Fruit fly (Drosophila melanogaster) Kc167 (cell line): ENCODE data around the gene CG10959.

Source experiments
- Myc ChIP-seq: fragments of >200 bp; optimal IDR thresholded peaks from 2 replicates; lab custom pipeline; 2017; ENCODE audit warnings: missing external identifiers
- Sin3A ChIP-seq: fragments of >200 bp; optimal IDR thresholded peaks from 2 replicates; lab custom pipeline; 2018; ENCODE audit warnings: missing external identifiers
- h ChIP-seq: fragments of >200 bp; optimal IDR thresholded peaks from 3 replicates; lab custom pipeline; 2018; ENCODE audit warnings: missing external identifiers
- insv ChIP-seq: fragments of >200 bp; optimal IDR thresholded peaks from 3 replicates; lab custom pipeline; 2018; ENCODE audit warnings: missing external identifiers
- psq ChIP-seq: fragments of >200 bp; optimal IDR thresholded peaks from 2 replicates; lab custom pipeline; 2017; ENCODE audit warnings: missing external identifiers
- ttk ChIP-seq: sonication (Bioruptor generic); optimal IDR thresholded peaks from 2 replicates; lab custom pipeline; 2017; ENCODE audit warnings: missing external identifiers

The CG10959 gene

dm6 chrX:8148556-8148955, at the start of gene CG10959:
TSS of gene CG10959 (plus strand) at chrX:8148783.
- no peak for TF ChIP-seq Myc (lab: Kevin White, UChicago)
- no peak for TF ChIP-seq Sin3A (lab: Kevin White, UChicago)
- no peak for TF ChIP-seq insv (lab: Kevin White, UChicago)
- no peak for TF ChIP-seq ttk (lab: Kevin White, UChicago)
- no peak for TF ChIP-seq h (lab: Kevin White, UChicago)
- TF ChIP-seq psq (lab: Kevin White, UChicago) = no peak

dm6 chrX:8100026-8100825, 48.4 kb upstream of the CG10959 start:
- TF ChIP-seq insv (lab: Kevin White, UChicago) (no peak), psq (lab: Kevin White, UChicago) (no peak), ttk (lab: Kevin White, UChicago) (no peak)

- TF ChIP-seq psq (lab: Kevin White, UChicago) = no peak
- TF ChIP-seq Myc (lab: Kevin White, UChicago) = no peak
- TF ChIP-seq ttk (lab: Kevin White, UChicago) = no peak
Observed at dm6 chrX:8100826-8101079, 47.8 kb upstream of the CG10959 start.

- TF ChIP-seq psq (lab: Kevin White, UChicago) (no peak), ttk (lab: Kevin White, UChicago) (no peak), insv (lab: Kevin White, UChicago) (no peak), h (lab: Kevin White, UChicago) (no peak), Myc (lab: Kevin White, UChicago) (no peak), Sin3A (lab: Kevin White, UChicago) (no peak)
Observed at dm6 chrX:8101479-8102198, 46.9 kb upstream of the CG10959 start, which contains the start of gene CG2258. TSS of gene CG2258 (minus strand) at chrX:8102095.

dm6 chrX:8106281-8107050, 42.1 kb upstream of the CG10959 start:
- TF ChIP-seq h (lab: Kevin White, UChicago) (no peak), ttk (lab: Kevin White, UChicago) (no peak)

- TF ChIP-seq ttk (lab: Kevin White, UChicago) (no peak), insv (lab: Kevin White, UChicago) (no peak), Sin3A (lab: Kevin White, UChicago) (no peak), psq (lab: Kevin White, UChicago) (no peak), h (lab: Kevin White, UChicago) (no peak)
Observed at dm6 chrX:8107936-8108335, 40.6 kb upstream of the CG10959 start.

- no peak for TF ChIP-seq insv (lab: Kevin White, UChicago)
- TF ChIP-seq h (lab: Kevin White, UChicago) = no peak
- TF ChIP-seq Myc (lab: Kevin White, UChicago) = no peak
- no peak for TF ChIP-seq Sin3A (lab: Kevin White, UChicago)
- TF ChIP-seq psq (lab: Kevin White, UChicago) = no peak
- TF ChIP-seq ttk (lab: Kevin White, UChicago) = no peak
Observed at dm6 chrX:8110984-8111383, 37.6 kb upstream of the CG10959 start.

- TF ChIP-seq psq (lab: Kevin White, UChicago) (no peak), h (lab: Kevin White, UChicago) (no peak), Sin3A (lab: Kevin White, UChicago) (no peak), ttk (lab: Kevin White, UChicago) (no peak), Myc (lab: Kevin White, UChicago) (no peak), insv (lab: Kevin White, UChicago) (no peak)
Observed at dm6 chrX:8112715-8113114, 35.9 kb upstream of the CG10959 start.

- TF ChIP-seq Myc (lab: Kevin White, UChicago) (no peak), insv (lab: Kevin White, UChicago) (no peak), Sin3A (lab: Kevin White, UChicago) (no peak), ttk (lab: Kevin White, UChicago) (no peak), psq (lab: Kevin White, UChicago) (no peak), h (lab: Kevin White, UChicago) (no peak)
Observed at dm6 chrX:8113386-8114279, 35.0 kb upstream of the CG10959 start.

- TF ChIP-seq ttk (lab: Kevin White, UChicago) (no peak), insv (lab: Kevin White, UChicago) (no peak), psq (lab: Kevin White, UChicago) (no peak), Sin3A (lab: Kevin White, UChicago) (no peak), h (lab: Kevin White, UChicago) (no peak), Myc (lab: Kevin White, UChicago) (no peak)
Observed at dm6 chrX:8114476-8115342, 33.9 kb upstream of the CG10959 start.
